Fruit fly (Drosophila melanogaster) whole organism, adult: ENCODE data around the gene CG42460.

Source experiments
- CG11617 ChIP-seq: fragments of 200-800 bp; sonication (Bioruptor generic); optimal IDR thresholded peaks from 2 replicates; lab custom pipeline; 2017; ENCODE audit warnings: mild to moderate bottlenecking, missing biosample characterization, missing genetic modification reagents, missing genetic modification characterization
- CG12768 ChIP-seq: fragments of 200-800 bp; sonication (Bioruptor generic); optimal IDR thresholded peaks from 2 replicates; lab custom pipeline; 2017; ENCODE audit warnings: missing biosample characterization, missing genetic modification characterization, mild to moderate bottlenecking, moderate library complexity, missing genetic modification reagents
- CG14711 ChIP-seq: fragments of 200-800 bp; sonication (Bioruptor generic); optimal IDR thresholded peaks from 2 replicates; lab custom pipeline; 2018; ENCODE audit warnings: missing biosample characterization, mild to moderate bottlenecking, missing genetic modification characterization, moderate library complexity
- CG1620 ChIP-seq: fragments of 200-800 bp; sonication (Bioruptor generic); optimal IDR thresholded peaks from 2 replicates; lab custom pipeline; 2016; ENCODE audit warnings: missing biosample characterization, missing genetic modification characterization
- CG7045 ChIP-seq: fragments of 200-800 bp; sonication (Bioruptor generic); optimal IDR thresholded peaks from 2 replicates; lab custom pipeline; 2017; ENCODE audit warnings: missing biosample characterization, mild to moderate bottlenecking, missing genetic modification characterization
- CG7101 ChIP-seq: fragments of 200-800 bp; sonication (Bioruptor generic); optimal IDR thresholded peaks from 2 replicates; lab custom pipeline; 2018; ENCODE audit warnings: missing biosample characterization, mild to moderate bottlenecking, missing genetic modification characterization, moderate library complexity
- Clk ChIP-seq: fragments of 200-800 bp; sonication (Bioruptor generic); optimal IDR thresholded peaks from 2 replicates; lab custom pipeline; 2017; ENCODE audit warnings: missing biosample characterization, missing genetic modification characterization
- Crg-1 ChIP-seq: fragments of 200-800 bp; sonication (Bioruptor generic); optimal IDR thresholded peaks from 2 replicates; lab custom pipeline; 2016; ENCODE audit warnings: missing biosample characterization, missing genetic modification characterization
- Hr96 ChIP-seq: fragments of 200-800 bp; sonication (Bioruptor generic); optimal IDR thresholded peaks from 2 replicates; lab custom pipeline; 2016; ENCODE audit warnings: missing biosample characterization, missing genetic modification characterization
- cnc ChIP-seq, 2 experiments: fragments of >200 bp; optimal IDR thresholded peaks; 2 replicates each; lab custom pipeline; 2017
- kay ChIP-seq: fragments of 200-800 bp; sonication (Bioruptor generic); peaks from one replicate; lab custom pipeline; 2016; ENCODE audit warnings: missing biosample characterization, missing genetic modification characterization, borderline replicate concordance
- ovo ChIP-seq: fragments of 200-800 bp; sonication (Bioruptor generic); optimal IDR thresholded peaks from 2 replicates; lab custom pipeline; 2016; ENCODE audit warnings: missing biosample characterization, missing genetic modification characterization

DNA sequence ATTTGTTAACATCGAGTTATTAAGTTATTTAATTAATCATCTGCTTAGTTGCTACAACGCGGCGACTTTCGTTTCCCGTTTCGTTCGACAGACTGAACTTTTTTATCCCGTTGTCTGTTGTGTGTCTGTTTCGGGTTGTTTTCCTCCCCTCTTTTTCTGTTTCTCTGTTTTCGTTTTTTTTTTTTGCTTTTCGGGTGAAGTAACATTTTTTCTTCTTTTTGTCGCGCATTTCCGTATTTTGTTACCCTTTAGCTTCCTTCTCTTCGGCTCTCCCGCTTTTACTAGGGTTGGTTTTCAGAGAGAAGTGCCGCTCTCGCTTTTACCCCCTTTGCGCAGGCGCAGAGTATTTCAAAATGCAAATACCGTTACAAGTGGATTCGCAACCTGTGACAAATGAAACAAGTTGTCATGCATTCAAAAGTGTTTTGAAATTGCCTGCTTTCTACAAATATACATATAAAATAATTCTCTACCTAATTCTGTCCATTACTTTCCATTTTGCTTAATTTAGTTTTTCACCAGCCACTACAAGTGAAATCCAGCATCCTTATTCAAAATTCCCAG is 38.5 kb upstream of the CG42460 start, which contains the start of gene Pgant2:
- TF ChIP-seq Clk (no peak), CG7101 (tag; lab: Kevin White, UChicago) (no peak), kay (no peak), CG7045 (GFP tag; lab: Kevin White, UChicago) (no peak), cnc (optimal IDR thresholded peaks at IDR 0.05; lab: Kevin White, UChicago) (no peak), Crg-1 (GFP tag; lab: Kevin White, UChicago) (no peak), Hr96 (GFP tag; lab: Kevin White, UChicago) (no peak), ovo (GFP tag; lab: Kevin White, UChicago) (no peak), CG1620 (no peak), CG11617 (GFP tag; lab: Kevin White, UChicago) (no peak), CG14711 (tag; lab: Kevin White, UChicago) (no peak), CG12768 (GFP tag; lab: Kevin White, UChicago) (no peak)
